Fruit fly (Drosophila melanogaster) whole organism, embryonic: ENCODE data around the gene Gga.

Experiments
- ATbp ChIP-seq: fragments of 200-800 bp; sonication (Bioruptor generic); optimal IDR thresholded peaks from 2 replicates; lab custom pipeline; 2017; ENCODE audit warnings: missing biosample characterization, mild to moderate bottlenecking, missing genetic modification characterization, missing genetic modification reagents
- CG16779 ChIP-seq: fragments of 200-800 bp; sonication (Bioruptor generic); IDR thresholded peaks from 2 replicates; pipeline ENCODE4 v1.3.6; 2022; ENCODE audit warnings: missing biosample characterization, missing genetic modification characterization
- CG7839 ChIP-seq: fragments of 200-800 bp; sonication (Bioruptor generic); optimal IDR thresholded peaks from 3 replicates; lab custom pipeline; 2018; ENCODE audit warnings: missing biosample characterization, mild to moderate bottlenecking, missing genetic modification characterization, moderate library complexity
- CG9932 ChIP-seq: fragments of 200-800 bp; sonication (Bioruptor generic); IDR thresholded peaks from 2 replicates; pipeline ENCODE4 v1.3.6; 2022; ENCODE audit warnings: missing biosample characterization, missing genetic modification characterization
- Dip2 ChIP-seq: fragments of 200-800 bp; sonication (Bioruptor generic); IDR thresholded peaks from 2 replicates; pipeline ENCODE4 v1.3.6; 2022; ENCODE audit warnings: missing biosample characterization, missing genetic modification characterization
- Elba2 ChIP-seq: fragments of 200-800 bp; sonication (Bioruptor generic); optimal IDR thresholded peaks from 3 replicates; lab custom pipeline; 2016; ENCODE audit warnings: missing biosample characterization, missing genetic modification characterization
- run ChIP-seq: fragments of 200-800 bp; sonication (Bioruptor generic); optimal IDR thresholded peaks from 3 replicates; lab custom pipeline; 2018; ENCODE audit warnings: missing biosample characterization, mild to moderate bottlenecking, missing genetic modification characterization
- tx ChIP-seq: fragments of 200-800 bp; sonication (Bioruptor generic); optimal IDR thresholded peaks from 2 replicates; lab custom pipeline; 2016; ENCODE audit warnings: missing biosample characterization, missing genetic modification characterization
- zfh2 ChIP-seq: fragments of 200-800 bp; sonication (Bioruptor generic); optimal IDR thresholded peaks from 2 replicates; lab custom pipeline; 2016; ENCODE audit warnings: missing biosample characterization, missing genetic modification characterization

- TF ChIP-seq ATbp (GFP tag; lab: Kevin White, UChicago) (no peak), Elba2 (GFP tag; lab: Kevin White, UChicago) (no peak), CG7839 (tag; lab: Kevin White, UChicago) (no peak), run (no peak), CG9932 (GFP tag; lab: Robert Waterston, UW) (no peak), zfh2 (GFP tag; lab: Kevin White, UChicago) (no peak), Dip2 (GFP tag; lab: Robert Waterston, UW) (no peak), CG16779 (no peak), tx (GFP tag; lab: Kevin White, UChicago) (no peak)
These were observed 52.4 kb downstream of the Gga start for dm6 chrX:9653242-9653641.
